Fruit fly (Drosophila melanogaster) whole organism, embryonic: ENCODE measurements around the gene CG15208.

ENCODE experiments used
- CG17912 ChIP-seq: fragments of 200-800 bp; sonication (Bioruptor generic); optimal IDR thresholded peaks from 2 replicates; lab custom pipeline; 2018; ENCODE audit warnings: missing biosample characterization, mild to moderate bottlenecking, missing genetic modification characterization
- CG7963 ChIP-seq: fragments of 200-800 bp; sonication (Bioruptor generic); IDR thresholded peaks from 3 replicates; pipeline ENCODE4 v1.3.6; 2022; ENCODE audit warnings: missing biosample characterization, missing genetic modification characterization; ENCODE audit not compliant: partially characterized antibody
- tgo ChIP-seq: fragments of 200-800 bp; sonication (Bioruptor generic); IDR thresholded peaks from 3 replicates; pipeline ENCODE4 v1.3.6; 2022; ENCODE audit warnings: missing biosample characterization, missing genetic modification characterization

DNA sequence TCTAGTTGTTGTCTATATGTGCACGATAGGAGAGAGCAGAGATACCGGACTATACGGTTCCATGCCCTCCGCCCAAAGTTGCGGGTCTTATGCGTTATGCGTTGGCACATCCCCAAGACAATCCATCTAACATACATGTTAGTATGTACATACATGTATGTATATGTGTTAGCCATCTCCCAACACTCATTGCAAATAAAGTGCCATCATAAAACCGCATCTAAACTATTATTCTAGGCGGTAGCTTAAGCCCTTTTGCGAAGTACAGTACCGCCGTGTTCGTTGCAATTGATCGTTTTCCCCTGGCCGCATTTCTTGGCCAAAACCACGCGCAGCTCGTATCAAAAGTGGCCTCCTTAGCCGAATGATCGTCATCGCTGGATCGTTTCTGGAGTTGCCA lies 13.3 kb upstream of the CG15208 start:
- TF ChIP-seq CG17912 (GFP tag; lab: Kevin White, UChicago) (no peak), tgo (GFP tag; lab: Robert Waterston, UW) (no peak), CG7963 (GFP tag; lab: Robert Waterston, UW) (no peak)
